Worm (Caenorhabditis elegans) whole organism, L1 larva: ENCODE results near the gene F49E11.7.

Experiments
- blmp-1 ChIP-seq: fragments of 150-350 bp; optimal IDR thresholded peaks from 2 replicates; lab custom pipeline; 2014; ENCODE audit warnings: missing biosample characterization, missing genetic modification characterization
- efl-1 ChIP-seq, 4 experiments: fragments of 150-350 bp; optimal IDR thresholded peaks in 3 of 4; peaks in 1 of 4; 1 replicate in 1 of 4; 2 replicates in 3 of 4; lab custom pipeline; 2014; ENCODE audit warnings: missing biosample characterization in 2 of 4, missing genetic modification characterization in 2 of 4, missing genetic modification reagents in 2 of 4
- jun-1 ChIP-seq: fragments of 150-350 bp; optimal IDR thresholded peaks from 2 replicates; lab custom pipeline; 2014; ENCODE audit warnings: missing biosample characterization, missing genetic modification reagents, missing genetic modification characterization
- mdl-1 ChIP-seq, 2 experiments: fragments of 150-350 bp; optimal IDR thresholded peaks; 2 replicates each; lab custom pipeline; 2014 to 2017; ENCODE audit warnings: missing biosample characterization in 2 of 2, missing genetic modification characterization in 2 of 2, inconsistent platforms in 1 of 2
- nhr-237 ChIP-seq: fragments of 150-350 bp; optimal IDR thresholded peaks from 2 replicates; lab custom pipeline; 2014; ENCODE audit warnings: missing biosample characterization, missing genetic modification characterization
- sox-4 ChIP-seq: sonication (generic microtip); optimal IDR thresholded peaks from 2 replicates; lab custom pipeline; 2016; ENCODE audit warnings: missing genetic modification characterization, missing compliant biosample characterization
- sptf-1 ChIP-seq: fragments of 150-350 bp; optimal IDR thresholded peaks from 2 replicates; lab custom pipeline; 2014; ENCODE audit warnings: missing biosample characterization, missing genetic modification characterization
- tbx-2 ChIP-seq: sonication (generic microtip); optimal IDR thresholded peaks from 2 replicates; lab custom pipeline; 2016; ENCODE audit warnings: missing genetic modification characterization, missing compliant biosample characterization
- unc-86 ChIP-seq: sonication (generic microtip); optimal IDR thresholded peaks from 2 replicates; lab custom pipeline; 2016; ENCODE audit warnings: missing genetic modification characterization, missing compliant biosample characterization

DNA sequence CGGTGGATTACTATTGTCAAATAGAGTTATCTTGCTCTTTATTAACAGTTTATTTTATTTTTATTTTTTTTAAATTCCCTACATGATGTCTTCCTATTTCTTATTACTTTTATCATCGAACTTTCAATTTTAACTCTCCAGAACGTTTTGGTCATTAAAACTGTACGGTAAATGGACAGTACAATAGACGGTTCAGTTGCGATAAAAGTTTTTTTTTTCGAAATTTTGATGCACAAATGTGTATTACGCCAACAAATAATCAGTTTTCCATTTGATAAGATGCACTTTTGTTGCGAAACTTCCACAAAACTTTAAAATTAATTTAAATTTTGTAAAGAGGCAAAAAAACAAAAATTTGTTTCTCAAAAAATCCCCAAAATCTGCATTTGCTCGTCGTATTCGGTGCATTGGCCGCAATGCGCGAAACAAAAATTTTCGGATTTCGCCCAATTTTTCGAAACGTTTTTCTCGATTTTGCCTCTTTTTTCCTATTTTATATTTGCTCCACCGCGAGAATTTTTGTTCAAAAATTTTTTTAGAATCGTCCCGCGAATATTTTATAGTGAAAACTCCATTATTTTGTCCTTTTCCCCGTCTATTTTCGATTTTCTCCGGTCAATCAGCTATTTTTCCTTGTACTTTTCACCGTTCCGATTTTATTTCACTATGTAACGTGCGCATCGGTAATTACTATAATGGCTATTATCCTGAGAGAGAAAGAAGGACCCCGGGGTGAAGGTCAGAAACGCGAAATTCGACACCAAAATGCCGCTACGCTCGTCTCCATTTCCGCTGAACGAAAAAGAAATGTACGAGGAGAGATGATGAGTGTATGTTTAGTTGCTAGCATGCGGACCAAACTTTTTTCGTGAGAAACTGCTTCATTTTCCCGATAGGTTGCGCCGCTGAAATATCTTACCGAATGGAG, 23.7 kb upstream of the F49E11.7 start:
- TF ChIP-seq nhr-237 (tag; lab: Kevin White, UChicago) = no peak
- peak; percentile 16 for TF ChIP-seq blmp-1 (tag; lab: Kevin White, UChicago)
- no peak for TF ChIP-seq mdl-1 (tag; optimal IDR thresholded peaks at IDR 0.05; lab: Kevin White, UChicago)
- TF ChIP-seq efl-1 (optimal IDR thresholded peaks at IDR 0.05; lab: Kevin White, UChicago) = peak; percentile 29 to 44
- TF ChIP-seq efl-1 (GFP tag; optimal IDR thresholded peaks at IDR 0.05 in 1 of 2; lab: Kevin White, UChicago) = peak; percentile 68 to 95
- TF ChIP-seq sptf-1 (tag; lab: Kevin White, UChicago) = no peak
- no peak for TF ChIP-seq unc-86
- no peak for TF ChIP-seq jun-1 (tag; lab: Kevin White, UChicago)
- no peak for TF ChIP-seq sox-4 (tag; lab: Kevin White, UChicago)
- no peak for TF ChIP-seq tbx-2 (tag; lab: Kevin White, UChicago)
